Fruit fly (Drosophila melanogaster) whole organism, embryonic: ENCODE results near the gene AP-1mu.

Source experiments
- Abd-B ChIP-seq: fragments of 200-800 bp; sonication (Bioruptor generic); optimal IDR thresholded peaks from 2 replicates; lab custom pipeline; 2018; ENCODE audit warnings: missing biosample characterization, mild to moderate bottlenecking, missing genetic modification characterization, moderate library complexity
- CG10654 ChIP-seq: fragments of 200-800 bp; sonication (Bioruptor generic); optimal IDR thresholded peaks from 2 replicates; lab custom pipeline; 2016; ENCODE audit warnings: missing biosample characterization, missing genetic modification characterization
- CG10979 ChIP-seq: fragments of 200-800 bp; sonication (Bioruptor generic); optimal IDR thresholded peaks from 2 replicates; lab custom pipeline; 2018; ENCODE audit warnings: missing biosample characterization, mild to moderate bottlenecking, missing genetic modification characterization, moderate library complexity
- CG11093 ChIP-seq: fragments of 200-800 bp; sonication (Bioruptor generic); IDR thresholded peaks from 3 replicates; pipeline ENCODE4 v1.3.6; 2022; ENCODE audit warnings: missing biosample characterization, missing genetic modification characterization
- CG13775 ChIP-seq: fragments of 200-800 bp; sonication (Bioruptor generic); optimal IDR thresholded peaks from 3 replicates; lab custom pipeline; 2017; ENCODE audit warnings: missing biosample characterization, mild to moderate bottlenecking, missing genetic modification characterization
- CG14965 ChIP-seq: fragments of 200-800 bp; sonication (Bioruptor generic); optimal IDR thresholded peaks from 2 replicates; lab custom pipeline; 2016; ENCODE audit warnings: missing biosample characterization, missing genetic modification characterization, borderline replicate concordance
- CG34224 ChIP-seq: fragments of 200-800 bp; sonication (Bioruptor generic); IDR thresholded peaks from 3 replicates; pipeline ENCODE4 v1.3.6; 2022; ENCODE audit warnings: missing biosample characterization, missing genetic modification characterization; ENCODE audit not compliant: partially characterized antibody
- CG34422 ChIP-seq: fragments of 200-800 bp; sonication (Bioruptor generic); IDR thresholded peaks from 3 replicates; pipeline ENCODE4 v1.3.6; 2022; ENCODE audit warnings: missing biosample characterization, missing genetic modification characterization
- CG4360 ChIP-seq: fragments of 200-800 bp; sonication (Bioruptor generic); IDR thresholded peaks from 2 replicates; pipeline ENCODE4 v1.3.6; 2022; ENCODE audit warnings: missing biosample characterization, missing genetic modification characterization
- CG43689 ChIP-seq: fragments of 200-800 bp; sonication (Bioruptor generic); IDR thresholded peaks from 2 replicates; pipeline ENCODE4 v1.3.6; 2022; ENCODE audit warnings: missing biosample characterization, missing genetic modification characterization
- CG6791 ChIP-seq: fragments of 200-800 bp; sonication (Bioruptor generic); IDR thresholded peaks from 3 replicates; pipeline ENCODE4 v1.3.6; 2022; ENCODE audit warnings: missing biosample characterization, missing genetic modification characterization; ENCODE audit not compliant: partially characterized antibody
- CG6854 ChIP-seq: fragments of 200-800 bp; sonication (Bioruptor generic); optimal IDR thresholded peaks from 3 replicates; lab custom pipeline; 2017; ENCODE audit warnings: missing biosample characterization, mild to moderate bottlenecking, missing genetic modification characterization
- CG7987 ChIP-seq: fragments of 200-800 bp; sonication (Bioruptor generic); optimal IDR thresholded peaks from 2 replicates; lab custom pipeline; 2018; ENCODE audit warnings: missing biosample characterization, mild to moderate bottlenecking, missing genetic modification characterization, moderate library complexity
- CG8281 ChIP-seq: fragments of 200-800 bp; sonication (Bioruptor generic); optimal IDR thresholded peaks from 2 replicates; lab custom pipeline; 2018; ENCODE audit warnings: missing biosample characterization, mild to moderate bottlenecking, missing genetic modification characterization, moderate library complexity
- Dfd ChIP-seq, 2 experiments: fragments of >200 bp; optimal IDR thresholded peaks; 2 replicates each; lab custom pipeline; 2017; ENCODE audit warnings: missing biosample characterization in 2 of 2, missing genetic modification characterization in 2 of 2
- Dip2 ChIP-seq: fragments of 200-800 bp; sonication (Bioruptor generic); IDR thresholded peaks from 2 replicates; pipeline ENCODE4 v1.3.6; 2022; ENCODE audit warnings: missing biosample characterization, missing genetic modification characterization
- Dll ChIP-seq: fragments of 200-800 bp; sonication (Bioruptor generic); IDR thresholded peaks from 4 replicates; pipeline ENCODE4 v1.3.6; 2022; ENCODE audit warnings: missing biosample characterization, missing genetic modification characterization; ENCODE audit not compliant: partially characterized antibody
- Elba2 ChIP-seq: fragments of 200-800 bp; sonication (Bioruptor generic); optimal IDR thresholded peaks from 3 replicates; lab custom pipeline; 2016; ENCODE audit warnings: missing biosample characterization, missing genetic modification characterization
- H2.0 ChIP-seq: fragments of 200-800 bp; sonication (Bioruptor generic); IDR thresholded peaks from 2 replicates; pipeline ENCODE4 v1.3.6; 2022; ENCODE audit warnings: missing biosample characterization, missing genetic modification characterization
- Hr78 ChIP-seq, 2 experiments: fragments of 200-800 bp in 1 of 2; fragments of >200 bp in 1 of 2; sonication (Bioruptor generic) in 1 of 2; optimal IDR thresholded peaks; 2 replicates each; lab custom pipeline; 2017 to 2019; ENCODE audit warnings: missing biosample characterization in 2 of 2, missing genetic modification characterization in 2 of 2, mild to moderate bottlenecking in 1 of 2, moderate library complexity in 1 of 2
- Jarid2 ChIP-seq: fragments of 200-800 bp; sonication (Bioruptor generic); optimal IDR thresholded peaks from 3 replicates; lab custom pipeline; 2017; ENCODE audit warnings: mild to moderate bottlenecking, missing biosample characterization, missing genetic modification reagents, missing genetic modification characterization
- Lpt ChIP-seq: fragments of >200 bp; optimal IDR thresholded peaks from 2 replicates; lab custom pipeline; 2018; ENCODE audit warnings: missing biosample characterization, missing genetic modification characterization
- MESR4 ChIP-seq: fragments of 200-800 bp; sonication (Bioruptor generic); optimal IDR thresholded peaks from 2 replicates; lab custom pipeline; 2018; ENCODE audit warnings: missing biosample characterization, mild to moderate bottlenecking, missing genetic modification characterization, moderate library complexity
- NfI ChIP-seq: fragments of 200-800 bp; sonication (Bioruptor generic); optimal IDR thresholded peaks from 3 replicates; lab custom pipeline; 2018; ENCODE audit warnings: missing biosample characterization, mild to moderate bottlenecking, missing genetic modification characterization, moderate library complexity
- PHDP ChIP-seq: fragments of 200-800 bp; sonication (Bioruptor generic); optimal IDR thresholded peaks from 3 replicates; lab custom pipeline; 2018; ENCODE audit warnings: missing biosample characterization, mild to moderate bottlenecking, missing genetic modification characterization, moderate library complexity
- Stat92E ChIP-seq, 3 experiments: fragments of >200 bp in 2 of 3; fragments of 200-800 bp in 1 of 3; sonication (Bioruptor generic) in 1 of 3; optimal IDR thresholded peaks; 2 replicates each; lab custom pipeline; 2017 to 2019; ENCODE audit warnings: missing biosample characterization in 3 of 3, missing genetic modification characterization in 3 of 3, mild to moderate bottlenecking in 1 of 3, moderate library complexity in 1 of 3
- YL-1 ChIP-seq: fragments of 200-800 bp; sonication (Bioruptor generic); optimal IDR thresholded peaks from 3 replicates; lab custom pipeline; 2017; ENCODE audit warnings: missing biosample characterization, mild to moderate bottlenecking, missing genetic modification characterization
- abd-A ChIP-seq: fragments of 200-800 bp; sonication (Bioruptor generic); optimal IDR thresholded peaks from 3 replicates; lab custom pipeline; 2019; ENCODE audit warnings: missing biosample characterization, mild to moderate bottlenecking, missing genetic modification characterization, moderate library complexity
- az2 ChIP-seq: fragments of 200-800 bp; sonication (Bioruptor generic); optimal IDR thresholded peaks from 3 replicates; lab custom pipeline; 2016; ENCODE audit warnings: missing biosample characterization, missing genetic modification characterization
- bigmax ChIP-seq: fragments of 200-800 bp; sonication (Bioruptor generic); optimal IDR thresholded peaks from 2 replicates; lab custom pipeline; 2018; ENCODE audit warnings: missing biosample characterization, mild to moderate bottlenecking, missing genetic modification characterization
- bowl ChIP-seq: fragments of 200-800 bp; sonication (Bioruptor generic); IDR thresholded peaks from 2 replicates; pipeline ENCODE4 v1.3.6; 2022; ENCODE audit warnings: missing biosample characterization, missing genetic modification characterization
- btn ChIP-seq: fragments of 200-800 bp; sonication (Bioruptor generic); optimal IDR thresholded peaks from 2 replicates; lab custom pipeline; 2016; ENCODE audit warnings: missing biosample characterization, missing genetic modification characterization
- chn ChIP-seq: fragments of 200-800 bp; sonication (Bioruptor generic); optimal IDR thresholded peaks from 2 replicates; lab custom pipeline; 2016; ENCODE audit warnings: missing biosample characterization, missing genetic modification characterization
- fd64A ChIP-seq: fragments of 200-800 bp; sonication (Bioruptor generic); optimal IDR thresholded peaks from 3 replicates; lab custom pipeline; 2018; ENCODE audit warnings: missing biosample characterization, mild to moderate bottlenecking, missing genetic modification characterization
- fd96Cb ChIP-seq: fragments of 200-800 bp; sonication (Bioruptor generic); optimal IDR thresholded peaks from 2 replicates; lab custom pipeline; 2018; ENCODE audit warnings: missing biosample characterization, mild to moderate bottlenecking, missing genetic modification characterization, moderate library complexity
- gcm ChIP-seq: fragments of 200-800 bp; sonication (Bioruptor generic); optimal IDR thresholded peaks from 2 replicates; lab custom pipeline; 2019; ENCODE audit warnings: missing biosample characterization, mild to moderate bottlenecking, missing genetic modification characterization, moderate library complexity
- gsb-n ChIP-seq: fragments of 200-800 bp; sonication (Bioruptor generic); optimal IDR thresholded peaks from 3 replicates; lab custom pipeline; 2018; ENCODE audit warnings: missing biosample characterization, mild to moderate bottlenecking, missing genetic modification characterization
- lbe ChIP-seq: fragments of 200-800 bp; sonication (Bioruptor generic); optimal IDR thresholded peaks from 2 replicates; lab custom pipeline; 2016; ENCODE audit warnings: missing biosample characterization, mild to moderate bottlenecking, missing genetic modification characterization
- oc ChIP-seq: fragments of 200-800 bp; sonication (Bioruptor generic); optimal IDR thresholded peaks from 2 replicates; lab custom pipeline; 2018; ENCODE audit warnings: missing biosample characterization, mild to moderate bottlenecking, missing genetic modification characterization, moderate library complexity
- ranshi ChIP-seq: fragments of 200-800 bp; sonication (Bioruptor generic); IDR thresholded peaks from 2 replicates; pipeline ENCODE4 v1.3.6; 2022; ENCODE audit warnings: missing biosample characterization, missing genetic modification characterization
- rib ChIP-seq: fragments of 200-800 bp; sonication (Bioruptor generic); IDR thresholded peaks from 2 replicates; pipeline ENCODE4 v1.3.6; 2022; ENCODE audit warnings: missing biosample characterization, missing genetic modification characterization
- schlank ChIP-seq: fragments of 200-800 bp; sonication (Bioruptor generic); optimal IDR thresholded peaks from 2 replicates; lab custom pipeline; 2018; ENCODE audit warnings: missing biosample characterization, mild to moderate bottlenecking, missing genetic modification characterization
- sd ChIP-seq: fragments of 200-800 bp; sonication (Bioruptor generic); optimal IDR thresholded peaks from 3 replicates; lab custom pipeline; 2018; ENCODE audit warnings: missing biosample characterization, mild to moderate bottlenecking, missing genetic modification characterization, moderate library complexity
- sens ChIP-seq: fragments of 200-800 bp; sonication (Bioruptor generic); peaks from one replicate; lab custom pipeline; 2016; ENCODE audit warnings: missing biosample characterization, missing genetic modification characterization
- sim ChIP-seq: fragments of 200-800 bp; sonication (Bioruptor generic); IDR thresholded peaks from 2 replicates; pipeline ENCODE4 v1.3.6; 2022; ENCODE audit warnings: missing biosample characterization, missing genetic modification characterization
- sima ChIP-seq: fragments of 200-800 bp; sonication (Bioruptor generic); optimal IDR thresholded peaks from 2 replicates; lab custom pipeline; 2016; ENCODE audit warnings: missing biosample characterization, missing genetic modification characterization
- stwl ChIP-seq: fragments of 200-800 bp; sonication (Bioruptor generic); optimal IDR thresholded peaks from 3 replicates; lab custom pipeline; 2018; ENCODE audit warnings: missing biosample characterization, mild to moderate bottlenecking, missing genetic modification characterization, moderate library complexity
- vvl ChIP-seq: fragments of 200-800 bp; sonication (Bioruptor generic); IDR thresholded peaks from 2 replicates; pipeline ENCODE4 v1.3.6; 2022; ENCODE audit warnings: missing biosample characterization, missing genetic modification characterization
- zen ChIP-seq: fragments of 200-800 bp; sonication (Bioruptor generic); optimal IDR thresholded peaks from 3 replicates; lab custom pipeline; 2018; ENCODE audit warnings: missing biosample characterization, mild to moderate bottlenecking, missing genetic modification characterization, moderate library complexity
- zfh1 ChIP-seq: fragments of 200-800 bp; sonication (Bioruptor generic); IDR thresholded peaks from 3 replicates; pipeline ENCODE4 v1.3.6; 2022; ENCODE audit warnings: missing biosample characterization, missing genetic modification characterization

The AP-1mu gene

DNA sequence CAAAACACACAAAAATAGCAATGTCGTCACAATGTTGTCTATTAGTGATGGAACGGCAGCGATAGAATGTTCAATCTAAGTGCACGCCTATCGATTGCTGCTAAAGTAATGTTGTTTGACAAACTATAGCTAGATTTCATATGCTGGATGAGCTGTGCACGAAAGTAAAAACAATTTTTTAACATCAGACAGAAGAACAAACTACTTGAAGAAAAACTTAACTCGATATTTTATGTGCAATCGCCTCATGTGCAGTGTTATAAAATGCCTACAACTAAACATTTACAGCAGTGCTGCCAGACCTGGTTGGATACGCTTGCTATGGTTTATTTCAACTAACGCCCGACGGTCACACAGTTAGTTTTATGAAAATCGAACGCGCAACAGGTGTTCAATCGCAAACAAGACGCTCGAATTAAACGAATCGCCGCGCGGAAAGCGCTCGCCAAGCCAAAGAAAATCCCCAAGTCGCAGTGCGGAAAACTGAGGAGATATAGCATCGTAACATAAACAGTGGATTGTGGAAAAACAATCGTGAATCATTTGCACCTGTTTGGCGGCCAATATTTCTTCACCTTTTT, 31.7 kb upstream of the AP-1mu start, which contains the start of the genes bocks and CG8312 (continued):
- no peak for TF ChIP-seq Hr78 (GFP tag; optimal IDR thresholded peaks at IDR 0.05; lab: Kevin White, UChicago)
- peak; percentile 1 for TF ChIP-seq CG6854
- peak; percentile 26 for TF ChIP-seq NfI (GFP tag; lab: Kevin White, UChicago)
- TF ChIP-seq PHDP (tag; lab: Kevin White, UChicago) = peak; percentile 14
- no peak for TF ChIP-seq abd-A (tag; lab: Kevin White, UChicago)
- no peak for TF ChIP-seq Elba2 (GFP tag; lab: Kevin White, UChicago)
- TF ChIP-seq rib = no peak
- TF ChIP-seq fd96Cb = no peak
- peak; percentile 26 for TF ChIP-seq zen (tag; lab: Kevin White, UChicago)
- TF ChIP-seq sim = no peak
- peak; percentile 63 for TF ChIP-seq chn (GFP tag; lab: Kevin White, UChicago)
- TF ChIP-seq vvl = no peak
- no peak for TF ChIP-seq CG6791
- no peak for TF ChIP-seq Dip2 (GFP tag; lab: Robert Waterston, UW)
- TF ChIP-seq Dfd (GFP tag; optimal IDR thresholded peaks at IDR 0.05; lab: Kevin White, UChicago) = no peak
- TF ChIP-seq stwl (tag; lab: Kevin White, UChicago) = peak; percentile 94
- no peak for TF ChIP-seq CG34422 (GFP tag; lab: Robert Waterston, UW)
- no peak for TF ChIP-seq oc
- peak; percentile 70 for TF ChIP-seq YL-1 (GFP tag; lab: Kevin White, UChicago)
- peak; percentile 33 for TF ChIP-seq lbe
- TF ChIP-seq Lpt (GFP tag; lab: Kevin White, UChicago) = no peak
- TF ChIP-seq zfh1 (GFP tag; lab: Robert Waterston, UW) = no peak
- no peak for TF ChIP-seq sima
- peak; percentile 34 for TF ChIP-seq Abd-B (GFP tag; lab: Kevin White, UChicago)
- no peak for TF ChIP-seq gcm (GFP tag; lab: Kevin White, UChicago)
- no peak for TF ChIP-seq CG4360
- TF ChIP-seq sens (GFP tag; lab: Kevin White, UChicago) = peak; percentile 88
- TF ChIP-seq ranshi (GFP tag; lab: Robert Waterston, UW) = no peak
- TF ChIP-seq bigmax (GFP tag; lab: Kevin White, UChicago) = no peak
- TF ChIP-seq CG34224 (GFP tag; lab: Robert Waterston, UW) = no peak
- TF ChIP-seq CG7987 (GFP tag; lab: Kevin White, UChicago) = peak; percentile 8
- no peak for TF ChIP-seq CG14965 (GFP tag; lab: Kevin White, UChicago)
- peak; percentile 66 for TF ChIP-seq gsb-n (tag; lab: Kevin White, UChicago)
- TF ChIP-seq btn (GFP tag; lab: Kevin White, UChicago) = no peak
- TF ChIP-seq CG43689 (GFP tag; lab: Robert Waterston, UW) = no peak
- no peak for TF ChIP-seq Dll (GFP tag; lab: Robert Waterston, UW)
- peak; percentile 64 for TF ChIP-seq MESR4 (GFP tag; lab: Kevin White, UChicago)
- TF ChIP-seq fd64A (GFP tag; lab: Kevin White, UChicago) = no peak
- no peak for TF ChIP-seq az2 (GFP tag; lab: Kevin White, UChicago)
- TF ChIP-seq H2.0 = no peak
- TF ChIP-seq bowl (GFP tag; lab: Robert Waterston, UW) = no peak
- TF ChIP-seq Stat92E (GFP tag; optimal IDR thresholded peaks at IDR 0.05; lab: Kevin White, UChicago) = no peak
- peak; percentile 4 for TF ChIP-seq CG10979 (tag; lab: Kevin White, UChicago)
- TF ChIP-seq CG11093 = no peak
- no peak for TF ChIP-seq CG8281 (tag; lab: Kevin White, UChicago)
- peak; percentile 91 for TF ChIP-seq Jarid2
- TF ChIP-seq CG13775 (GFP tag; lab: Kevin White, UChicago) = peak; percentile 26
- peak; percentile 57 for TF ChIP-seq sd (tag; lab: Kevin White, UChicago)
- TF ChIP-seq schlank (tag; lab: Kevin White, UChicago) = no peak
- peak; percentile 38 for TF ChIP-seq CG10654
